Fruit fly (Drosophila melanogaster): ENCODE measurements around the gene BicD.

The BicD gene

dm6 chr2L:17465915-17466677 lies 6.9 kb downstream of the BicD start (continued):
- peak in 1 of 2 experiments; percentile 93 for TF ChIP-seq eve (GFP tag; optimal IDR thresholded peaks at IDR 0.05)
- TF ChIP-seq Myb (GFP tag; optimal IDR thresholded peaks at IDR 0.05) = peak; percentile 49
- TF ChIP-seq Xrp1 (GFP tag; IDR thresholded peaks at IDR 0.05) = peak; percentile 88
- TF ChIP-seq Mes4 (GFP tag; optimal IDR thresholded peaks at IDR 0.05) = peak; percentile 64
- TF ChIP-seq CG31224 (GFP tag; IDR thresholded peaks at IDR 0.05) = peak; percentile 45; the same call in 1 of the 2 replicates
- TF ChIP-seq CG6689 (GFP tag; IDR thresholded peaks at IDR 0.05) = peak; percentile 83
- TF ChIP-seq tup (GFP tag; optimal IDR thresholded peaks at IDR 0.05) = peak; percentile 27
- peak; percentile 60 for TF ChIP-seq ase (GFP tag; IDR thresholded peaks at IDR 0.05)
- peak; percentile 85 for TF ChIP-seq oc (tag; optimal IDR thresholded peaks at IDR 0.05)
- peak; percentile 80 for TF ChIP-seq tgo (GFP tag; IDR thresholded peaks at IDR 0.05)
- peak; percentile 68 for TF ChIP-seq CG18764 (GFP tag; optimal IDR thresholded peaks at IDR 0.05)
- TF ChIP-seq CG10147 (GFP tag; optimal IDR thresholded peaks at IDR 0.05) = no peak
- peak; percentile 63 for TF ChIP-seq Abd-B (GFP tag; optimal IDR thresholded peaks at IDR 0.05)
- TF ChIP-seq CG9797 (GFP tag; optimal IDR thresholded peaks at IDR 0.05) = no peak
- peak; percentile 71 for TF ChIP-seq CG10959 (GFP tag; IDR thresholded peaks at IDR 0.05)
- TF ChIP-seq Max (GFP tag; optimal IDR thresholded peaks at IDR 0.05) = peak; percentile 68
- TF ChIP-seq CG4404 (GFP tag; IDR thresholded peaks at IDR 0.05) = peak; percentile 63
- no peak for TF ChIP-seq CG6791 (GFP tag; IDR thresholded peaks at IDR 0.05; ENCODE audit: partially characterized antibody)
- peak; percentile 25 for TF ChIP-seq CG7928 (GFP tag; optimal IDR thresholded peaks at IDR 0.05)
- TF ChIP-seq ttk (GFP tag; IDR thresholded peaks at IDR 0.05) = peak; percentile 73
- TF ChIP-seq seq (GFP tag; IDR thresholded peaks at IDR 0.05) = peak; percentile 80
- TF ChIP-seq CG6272 (GFP tag; IDR thresholded peaks at IDR 0.05) = peak; percentile 30; the same call in 1 of the 2 replicates
- TF ChIP-seq CG9876 (GFP tag; optimal IDR thresholded peaks at IDR 0.05) = peak; percentile 74
- peak; percentile 88 for TF ChIP-seq CG11504 (tag; optimal IDR thresholded peaks at IDR 0.05)
- peak; percentile 61 for TF ChIP-seq ERR (GFP tag; optimal IDR thresholded peaks at IDR 0.05)
- peak; percentile 83 for TF ChIP-seq croc (GFP tag; conservative IDR thresholded peaks at IDR 0.05)
- peak; percentile 58 for TF ChIP-seq CG4854 (GFP tag; optimal IDR thresholded peaks at IDR 0.05)
- no peak for TF ChIP-seq YL-1 (GFP tag; optimal IDR thresholded peaks at IDR 0.05)
- TF ChIP-seq CG15514 (GFP tag; optimal IDR thresholded peaks at IDR 0.05) = peak; percentile 54
- TF ChIP-seq CG11093 (GFP tag; IDR thresholded peaks at IDR 0.05) = peak; percentile 59; the same call in 2 of the 3 replicates
- peak; percentile 57; the same call in 1 of the 2 replicates for TF ChIP-seq gsb (GFP tag; IDR thresholded peaks at IDR 0.05)
- peak; percentile 59 for TF ChIP-seq Bdp1 (GFP tag; optimal IDR thresholded peaks at IDR 0.05)
- peak; percentile 97 for TF ChIP-seq nau (GFP tag; optimal IDR thresholded peaks at IDR 0.05)
- peak; percentile 76 for TF ChIP-seq lmd (GFP tag; IDR thresholded peaks at IDR 0.05)
- TF ChIP-seq crol (GFP tag; IDR thresholded peaks at IDR 0.05) = peak; percentile 28; the same call in 1 of the 2 replicates
- no peak for TF ChIP-seq mld (GFP tag; IDR thresholded peaks at IDR 0.05; ENCODE audit: partially characterized antibody)
- peak; percentile 60; the same call in 1 of the 2 replicates for TF ChIP-seq CG14014 (GFP tag; IDR thresholded peaks at IDR 0.05)
- peak; percentile 18; the same call in 1 of the 2 replicates for TF ChIP-seq al (GFP tag; IDR thresholded peaks at IDR 0.05)
- TF ChIP-seq Gug (GFP tag; IDR thresholded peaks at IDR 0.05) = peak; percentile 48; the same call in 1 of the 4 replicates
- peak; percentile 72 for TF ChIP-seq HLH54F (GFP tag; optimal IDR thresholded peaks at IDR 0.05)
- peak; percentile 75 for TF ChIP-seq bcd (GFP tag; optimal IDR thresholded peaks at IDR 0.05)
- TF ChIP-seq CG6175 (GFP tag; IDR thresholded peaks at IDR 0.05) = 0 out of 3 replicates have a peak, but pooled peaks have one; percentile 35
- no peak for TF ChIP-seq CG15479 (GFP tag; optimal IDR thresholded peaks at IDR 0.05)
- peak; percentile 58 for TF ChIP-seq CG18476 (GFP tag; optimal IDR thresholded peaks at IDR 0.05)
- peak; percentile 85 for TF ChIP-seq dysf (GFP tag; IDR thresholded peaks at IDR 0.05)
- peak; percentile 37 for TF ChIP-seq CG17186 (GFP tag; optimal IDR thresholded peaks at IDR 0.05)
- no peak for TF ChIP-seq Hey (tag; optimal IDR thresholded peaks at IDR 0.05)
- TF ChIP-seq ac (GFP tag; optimal IDR thresholded peaks at IDR 0.05) = peak; percentile 54
- peak; percentile 87 for TF ChIP-seq fd96Cb (tag; optimal IDR thresholded peaks at IDR 0.05)

Data from whole organism, embryonic.